Worm (Caenorhabditis elegans) whole organism, mixed stage, embryonic: ENCODE measurements around the gene nhr-105.

Source experiments
- ces-1 ChIP-seq: fragments of 150-350 bp; optimal IDR thresholded peaks from 2 replicates; lab custom pipeline; 2014; ENCODE audit warnings: missing biosample characterization, missing genetic modification reagents, missing genetic modification characterization
- elt-1 ChIP-seq: sonication (generic microtip); optimal IDR thresholded peaks from 2 replicates; lab custom pipeline; 2017; ENCODE audit warnings: missing genetic modification characterization, mild to moderate bottlenecking, missing compliant biosample characterization, antibody characterized with exemption, moderate library complexity, borderline replicate concordance; ENCODE audit not compliant: insufficient read depth
- elt-3 ChIP-seq: fragments of 150-350 bp; optimal IDR thresholded peaks from 2 replicates; lab custom pipeline; 2014; ENCODE audit warnings: missing biosample characterization, missing genetic modification characterization
- lin-13 ChIP-seq: fragments of 150-350 bp; optimal IDR thresholded peaks from 2 replicates; lab custom pipeline; 2014; ENCODE audit warnings: missing biosample characterization, missing genetic modification characterization
- nhr-12 ChIP-seq: fragments of 150-350 bp; optimal IDR thresholded peaks from 2 replicates; lab custom pipeline; 2014; ENCODE audit warnings: missing biosample characterization, missing genetic modification characterization
- nhr-28 ChIP-seq: fragments of 150-350 bp; optimal IDR thresholded peaks from 2 replicates; lab custom pipeline; 2014; ENCODE audit warnings: missing biosample characterization, missing genetic modification characterization
- pha-4 ChIP-seq: fragments of 150-350 bp; optimal IDR thresholded peaks from 2 replicates; lab custom pipeline; 2018; ENCODE audit warnings: missing biosample characterization, missing genetic modification reagents, missing genetic modification characterization
- sptf-1 ChIP-seq: sonication (generic microtip); optimal IDR thresholded peaks from 2 replicates; lab custom pipeline; 2017; ENCODE audit warnings: mild to moderate bottlenecking, missing genetic modification characterization, moderate library complexity, missing compliant biosample characterization
- unc-39 ChIP-seq: fragments of 150-350 bp; optimal IDR thresholded peaks from 2 replicates; lab custom pipeline; 2014; ENCODE audit warnings: missing biosample characterization, missing genetic modification characterization
- ztf-11 ChIP-seq: fragments of 150-350 bp; optimal IDR thresholded peaks from 2 replicates; lab custom pipeline; 2014; ENCODE audit warnings: missing biosample characterization, missing genetic modification characterization

ce11 chrIV:7072110-7072509, 22.2 kb downstream of the nhr-105 start, which contains the start of gene srg-48:
- no peak for TF ChIP-seq nhr-12 (tag; lab: Kevin White, UChicago)
- TF ChIP-seq pha-4: no peak
- TF ChIP-seq unc-39 (tag; lab: Kevin White, UChicago): no peak
- TF ChIP-seq elt-1 (tag; lab: Kevin White, UChicago): no peak
- no peak for TF ChIP-seq ztf-11 (tag; lab: Kevin White, UChicago)
- no peak for TF ChIP-seq ces-1 (GFP tag; lab: Kevin White, UChicago)
- TF ChIP-seq lin-13 (tag; lab: Kevin White, UChicago): no peak
- no peak for TF ChIP-seq nhr-28 (tag; lab: Kevin White, UChicago)
- no peak for TF ChIP-seq elt-3
- no peak for TF ChIP-seq sptf-1 (tag; lab: Kevin White, UChicago)
